Worm (Caenorhabditis elegans): ENCODE results near the gene F54G2.1.
A peak's percentile ranks its signal among the peaks of the same experiment; 100 is the strongest.

F54G2.1 gene

ce11 chrX:2703887-2704286 is 39.7 kb upstream of the F54G2.1 start:
- TF ChIP-seq elt-2 (tag; optimal IDR thresholded peaks at IDR 0.05) (peak; percentile 95), fax-1 (tag; optimal IDR thresholded peaks at IDR 0.05) (no peak)

ce11 chrX:2700649-2701048 is 36.5 kb upstream of the F54G2.1 start:
- TF ChIP-seq ceh-14 (tag; optimal IDR thresholded peaks at IDR 0.05) = no peak
- TF ChIP-seq ceh-9 (tag; optimal IDR thresholded peaks at IDR 0.05) = no peak
- TF ChIP-seq ceh-31 (tag; optimal IDR thresholded peaks at IDR 0.05) = peak; percentile 5
- TF ChIP-seq sox-2 (GFP tag; IDR thresholded peaks at IDR 0.05) = 0 out of 2 replicates have a peak, but pooled peaks have one; percentile 13
- TF ChIP-seq pros-1 (tag; optimal IDR thresholded peaks at IDR 0.05) = no peak
- TF ChIP-seq hlh-6 (tag; optimal IDR thresholded peaks at IDR 0.05) = no peak
- no peak for TF ChIP-seq F13H6.1 (tag; optimal IDR thresholded peaks at IDR 0.05)
- no peak for TF ChIP-seq rnt-1 (tag; optimal IDR thresholded peaks at IDR 0.05)
- TF ChIP-seq fax-1 (tag; optimal IDR thresholded peaks at IDR 0.05) = no peak
- TF ChIP-seq tbx-2 (tag; optimal IDR thresholded peaks at IDR 0.05) = peak; percentile 14
- no peak for TF ChIP-seq C08G9.2 (tag; optimal IDR thresholded peaks at IDR 0.05)

DNA sequence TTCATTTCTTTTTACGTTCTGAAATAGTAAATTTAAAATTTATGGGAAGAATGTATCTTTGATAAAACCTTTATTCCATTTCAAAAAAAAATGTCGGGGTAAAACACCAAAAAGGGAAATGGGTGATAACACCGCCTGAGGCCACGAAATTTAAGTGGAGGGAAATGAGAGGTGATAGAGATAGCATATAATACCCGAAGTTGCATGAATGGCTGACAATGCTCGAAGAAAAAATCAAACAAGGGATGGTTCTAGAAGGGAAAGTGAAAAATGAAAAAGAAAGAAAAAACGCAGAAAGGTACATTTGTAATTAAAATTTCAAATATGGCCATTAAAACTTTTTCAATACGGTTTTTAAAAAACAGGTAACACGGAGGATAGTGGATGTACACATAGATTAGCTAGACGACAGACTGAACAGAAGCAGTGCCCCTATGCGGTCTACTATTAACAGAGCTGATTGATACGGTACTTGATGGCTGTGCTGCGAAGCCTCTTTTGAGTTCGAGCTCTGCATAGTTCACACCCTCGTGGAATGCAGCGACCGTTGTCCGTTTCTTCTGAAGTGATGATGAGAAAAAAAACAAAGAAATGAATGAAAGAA is 34.1 kb upstream of the F54G2.1 start:
- TF ChIP-seq C08G9.2 (tag; optimal IDR thresholded peaks at IDR 0.05) (no peak), hlh-8 (tag; optimal IDR thresholded peaks at IDR 0.05) (no peak), ceh-18 (tag; optimal IDR thresholded peaks at IDR 0.05) (no peak), pat-9 (tag; optimal IDR thresholded peaks at IDR 0.05) (no peak), dmd-4 (tag; optimal IDR thresholded peaks at IDR 0.05; ENCODE audit: borderline replicate concordance) (no peak), zip-5 (tag; optimal IDR thresholded peaks at IDR 0.05) (no peak), fkh-10 (GFP tag; optimal IDR thresholded peaks at IDR 0.05) (no peak), hlh-6 (tag; optimal IDR thresholded peaks at IDR 0.05) (no peak), unc-86 (tag; optimal IDR thresholded peaks at IDR 0.05) (no peak), eyg-1 (tag; optimal IDR thresholded peaks at IDR 0.05) (no peak), ceh-22 (tag; optimal IDR thresholded peaks at IDR 0.05) (no peak), pros-1 (tag; optimal IDR thresholded peaks at IDR 0.05) (no peak), tbx-2 (tag; optimal IDR thresholded peaks at IDR 0.05) (no peak), hlh-30 (tag; optimal IDR thresholded peaks at IDR 0.05; ENCODE audit: insufficient read depth) (no peak), K09A11.1 (tag; optimal IDR thresholded peaks at IDR 0.05; ENCODE audit: insufficient read depth) (no peak), ceh-24 (tag; optimal IDR thresholded peaks at IDR 0.05) (no peak), T23F11.4 (GFP tag; optimal IDR thresholded peaks at IDR 0.05) (no peak)

ce11 chrX:2697645-2698044 is 33.5 kb upstream of the F54G2.1 start:
- TF ChIP-seq hlh-30 (tag; optimal IDR thresholded peaks at IDR 0.05; ENCODE audit: insufficient read depth) = peak; percentile 8
- no peak for TF ChIP-seq madf-2 (tag; optimal IDR thresholded peaks at IDR 0.05)

- TF ChIP-seq unc-3 (GFP tag; conservative IDR thresholded peaks at IDR 0.05) (no peak), unc-3 (tag; optimal IDR thresholded peaks at IDR 0.05) (no peak), ceh-19 (GFP tag; optimal IDR thresholded peaks at IDR 0.05) (no peak)
These were observed 32.4 kb upstream of the F54G2.1 start for ce11 chrX:2696563-2696962.

ce11 chrX:2695292-2695691 is 31.1 kb upstream of the F54G2.1 start:
- TF ChIP-seq dve-1 (tag; optimal IDR thresholded peaks at IDR 0.05) (no peak), tbx-2 (tag; optimal IDR thresholded peaks at IDR 0.05) (no peak), rnt-1 (tag; optimal IDR thresholded peaks at IDR 0.05) (no peak), ref-2 (tag; optimal IDR thresholded peaks at IDR 0.05) (no peak), gmeb-2 (tag; optimal IDR thresholded peaks at IDR 0.05) (no peak), lim-6 (tag; optimal IDR thresholded peaks at IDR 0.05) (no peak), zip-5 (tag; optimal IDR thresholded peaks at IDR 0.05) (no peak), elt-2 (tag; optimal IDR thresholded peaks at IDR 0.05) (no peak), syd-9 (tag; optimal IDR thresholded peaks at IDR 0.05) (no peak), ceh-6 (GFP tag; optimal IDR thresholded peaks at IDR 0.05) (no peak), nhr-232 (tag; optimal IDR thresholded peaks at IDR 0.05) (no peak), unc-86 (tag; optimal IDR thresholded peaks at IDR 0.05) (no peak), mec-3 (tag; optimal IDR thresholded peaks at IDR 0.05; ENCODE audit: borderline replicate concordance) (no peak), ztf-16 (tag; optimal IDR thresholded peaks at IDR 0.05) (no peak), fax-1 (tag; optimal IDR thresholded peaks at IDR 0.05) (no peak)

Data from whole organism, late embryonic.